Fruit fly (Drosophila melanogaster) whole organism, embryonic: ENCODE results near the gene CG11596.

Experiments used
- Abd-B ChIP-seq: fragments of 200-800 bp; sonication (Bioruptor generic); optimal IDR thresholded peaks from 2 replicates; lab custom pipeline; 2018; ENCODE audit warnings: missing biosample characterization, mild to moderate bottlenecking, missing genetic modification characterization, moderate library complexity
- Aef1 ChIP-seq: fragments of 200-800 bp; sonication (Bioruptor generic); IDR thresholded peaks from 3 replicates; pipeline ENCODE4 v1.3.6; 2022; ENCODE audit warnings: missing biosample characterization, missing genetic modification characterization
- BtbVII ChIP-seq: fragments of 200-800 bp; sonication (Bioruptor generic); optimal IDR thresholded peaks from 3 replicates; lab custom pipeline; 2017; ENCODE audit warnings: missing biosample characterization, mild to moderate bottlenecking, missing genetic modification characterization
- CG10959 ChIP-seq: fragments of 200-800 bp; sonication (Bioruptor generic); IDR thresholded peaks from 2 replicates; pipeline ENCODE4 v1.3.6; 2022; ENCODE audit warnings: missing biosample characterization, missing genetic modification characterization
- CG11456 ChIP-seq: fragments of 200-800 bp; sonication (Bioruptor generic); IDR thresholded peaks from 3 replicates; pipeline ENCODE4 v1.3.6; 2022; ENCODE audit warnings: missing biosample characterization, missing genetic modification characterization
- CG11560 ChIP-seq: fragments of 200-800 bp; sonication (Bioruptor generic); IDR thresholded peaks from 3 replicates; pipeline ENCODE4 v1.3.6; 2022; ENCODE audit warnings: missing biosample characterization, missing genetic modification characterization
- CG11695 ChIP-seq: fragments of 200-800 bp; sonication (Bioruptor generic); IDR thresholded peaks from 3 replicates; pipeline ENCODE4 v1.3.6; 2022; ENCODE audit warnings: missing biosample characterization, missing genetic modification characterization
- CG12219 ChIP-seq: fragments of 200-800 bp; sonication (Bioruptor generic); optimal IDR thresholded peaks from 3 replicates; lab custom pipeline; 2018; ENCODE audit warnings: missing biosample characterization, mild to moderate bottlenecking, missing genetic modification characterization
- CG14014 ChIP-seq: fragments of 200-800 bp; sonication (Bioruptor generic); IDR thresholded peaks from 2 replicates; pipeline ENCODE4 v1.3.6; 2022; ENCODE audit warnings: missing biosample characterization, missing genetic modification characterization
- CG16813 ChIP-seq: fragments of 200-800 bp; sonication (Bioruptor generic); IDR thresholded peaks from 3 replicates; pipeline ENCODE4 v1.3.6; 2022; ENCODE audit warnings: missing biosample characterization, missing genetic modification characterization; ENCODE audit not compliant: partially characterized antibody
- CG17361 ChIP-seq: fragments of 200-800 bp; sonication (Bioruptor generic); IDR thresholded peaks from 3 replicates; pipeline ENCODE4 v1.3.6; 2022; ENCODE audit warnings: missing biosample characterization, missing genetic modification characterization
- CG1792 ChIP-seq: fragments of 200-800 bp; sonication (Bioruptor generic); optimal IDR thresholded peaks from 2 replicates; lab custom pipeline; 2016; ENCODE audit warnings: missing biosample characterization, missing genetic modification characterization
- CG2202 ChIP-seq: fragments of 200-800 bp; sonication (Bioruptor generic); optimal IDR thresholded peaks from 2 replicates; lab custom pipeline; 2018; ENCODE audit warnings: missing biosample characterization, mild to moderate bottlenecking, missing genetic modification characterization
- CG3065 ChIP-seq: fragments of 200-800 bp; sonication (Bioruptor generic); optimal IDR thresholded peaks from 2 replicates; lab custom pipeline; 2016; ENCODE audit warnings: missing biosample characterization, missing genetic modification characterization
- CG4282 ChIP-seq: fragments of 200-800 bp; sonication (Bioruptor generic); optimal IDR thresholded peaks from 2 replicates; lab custom pipeline; 2016; ENCODE audit warnings: missing biosample characterization, missing genetic modification characterization
- CG4360 ChIP-seq: fragments of 200-800 bp; sonication (Bioruptor generic); IDR thresholded peaks from 2 replicates; pipeline ENCODE4 v1.3.6; 2022; ENCODE audit warnings: missing biosample characterization, missing genetic modification characterization
- CG4707 ChIP-seq: fragments of 200-800 bp; sonication (Bioruptor generic); optimal IDR thresholded peaks from 2 replicates; lab custom pipeline; 2018; ENCODE audit warnings: missing biosample characterization, mild to moderate bottlenecking, missing genetic modification characterization, moderate library complexity
- CG5245 ChIP-seq: fragments of 200-800 bp; sonication (Bioruptor generic); optimal IDR thresholded peaks from 3 replicates; lab custom pipeline; 2016; ENCODE audit warnings: missing biosample characterization, missing genetic modification characterization
- CG6272 ChIP-seq: fragments of 200-800 bp; sonication (Bioruptor generic); IDR thresholded peaks from 2 replicates; pipeline ENCODE4 v1.3.6; 2022; ENCODE audit warnings: missing biosample characterization, missing genetic modification characterization
- CG7271 ChIP-seq: fragments of 200-800 bp; sonication (Bioruptor generic); optimal IDR thresholded peaks from 2 replicates; lab custom pipeline; 2018; ENCODE audit warnings: missing biosample characterization, mild to moderate bottlenecking, missing genetic modification characterization, moderate library complexity
- CG7357 ChIP-seq: fragments of 200-800 bp; sonication (Bioruptor generic); IDR thresholded peaks from 3 replicates; pipeline ENCODE4 v1.3.6; 2022; ENCODE audit warnings: missing biosample characterization, missing genetic modification characterization
- CG7839 ChIP-seq: fragments of 200-800 bp; sonication (Bioruptor generic); optimal IDR thresholded peaks from 3 replicates; lab custom pipeline; 2018; ENCODE audit warnings: missing biosample characterization, mild to moderate bottlenecking, missing genetic modification characterization, moderate library complexity
- CG7963 ChIP-seq: fragments of 200-800 bp; sonication (Bioruptor generic); IDR thresholded peaks from 3 replicates; pipeline ENCODE4 v1.3.6; 2022; ENCODE audit warnings: missing biosample characterization, missing genetic modification characterization; ENCODE audit not compliant: partially characterized antibody
- CG7987 ChIP-seq: fragments of 200-800 bp; sonication (Bioruptor generic); optimal IDR thresholded peaks from 2 replicates; lab custom pipeline; 2018; ENCODE audit warnings: missing biosample characterization, mild to moderate bottlenecking, missing genetic modification characterization, moderate library complexity
- CG9817 ChIP-seq: fragments of 200-800 bp; sonication (Bioruptor generic); optimal IDR thresholded peaks from 2 replicates; lab custom pipeline; 2018; ENCODE audit warnings: missing biosample characterization, mild to moderate bottlenecking, missing genetic modification characterization, moderate library complexity
- Dek ChIP-seq: fragments of 200-800 bp; sonication (Bioruptor generic); optimal IDR thresholded peaks from 3 replicates; lab custom pipeline; 2019; ENCODE audit warnings: missing biosample characterization, mild to moderate bottlenecking, missing genetic modification characterization, moderate library complexity
- HLH3B ChIP-seq: fragments of 200-800 bp; sonication (Bioruptor generic); IDR thresholded peaks from 2 replicates; pipeline ENCODE4 v1.3.6; 2022; ENCODE audit warnings: missing biosample characterization, missing genetic modification characterization
- Lim3 ChIP-seq: fragments of 200-800 bp; sonication (Bioruptor generic); IDR thresholded peaks from 2 replicates; pipeline ENCODE4 v1.3.6; 2022; ENCODE audit warnings: missing biosample characterization, missing genetic modification characterization
- Lpt ChIP-seq: fragments of >200 bp; optimal IDR thresholded peaks from 2 replicates; lab custom pipeline; 2018; ENCODE audit warnings: missing biosample characterization, missing genetic modification characterization
- Mad ChIP-seq: fragments of 200-800 bp; sonication (Bioruptor generic); optimal IDR thresholded peaks from 2 replicates; lab custom pipeline; 2016; ENCODE audit warnings: missing biosample characterization, missing genetic modification characterization
- Mes4 ChIP-seq: fragments of 200-800 bp; sonication (Bioruptor generic); optimal IDR thresholded peaks from 2 replicates; lab custom pipeline; 2016; ENCODE audit warnings: missing biosample characterization, missing genetic modification characterization
- Nf-YB ChIP-seq: fragments of 200-800 bp; sonication (Bioruptor generic); optimal IDR thresholded peaks from 3 replicates; lab custom pipeline; 2019; ENCODE audit warnings: missing biosample characterization, mild to moderate bottlenecking, missing genetic modification characterization, moderate library complexity
- Usf ChIP-seq: fragments of 200-800 bp; sonication (Bioruptor generic); optimal IDR thresholded peaks from 2 replicates; lab custom pipeline; 2017; ENCODE audit warnings: missing genotype, missing biosample characterization, missing genetic modification characterization
- az2 ChIP-seq: fragments of 200-800 bp; sonication (Bioruptor generic); optimal IDR thresholded peaks from 3 replicates; lab custom pipeline; 2016; ENCODE audit warnings: missing biosample characterization, missing genetic modification characterization
- bigmax ChIP-seq: fragments of 200-800 bp; sonication (Bioruptor generic); optimal IDR thresholded peaks from 2 replicates; lab custom pipeline; 2018; ENCODE audit warnings: missing biosample characterization, mild to moderate bottlenecking, missing genetic modification characterization
- cas ChIP-seq: fragments of 200-800 bp; sonication (Bioruptor generic); IDR thresholded peaks from 2 replicates; pipeline ENCODE4 v1.3.6; 2022; ENCODE audit warnings: missing biosample characterization, missing genetic modification characterization
- corto ChIP-seq: fragments of 200-800 bp; sonication (Bioruptor generic); optimal IDR thresholded peaks from 2 replicates; lab custom pipeline; 2016; ENCODE audit warnings: missing biosample characterization, mild to moderate bottlenecking, missing genetic modification characterization, moderate library complexity
- croc ChIP-seq: fragments of 200-800 bp; sonication (Bioruptor generic); conservative IDR thresholded peaks from 3 replicates; pipeline ENCODE4 v1.3.6; 2022; ENCODE audit warnings: missing biosample characterization, missing genetic modification characterization
- cwo ChIP-seq: fragments of 200-800 bp; sonication (Bioruptor generic); optimal IDR thresholded peaks from 3 replicates; lab custom pipeline; 2017; ENCODE audit warnings: missing biosample characterization, missing genetic modification characterization, mild to moderate bottlenecking, moderate library complexity, missing genetic modification reagents
- danr ChIP-seq: fragments of 200-800 bp; sonication (Bioruptor generic); IDR thresholded peaks from 2 replicates; pipeline ENCODE4 v1.3.6; 2022; ENCODE audit warnings: missing biosample characterization, missing genetic modification characterization
- fu2 ChIP-seq: fragments of 200-800 bp; sonication (Bioruptor generic); optimal IDR thresholded peaks from 2 replicates; lab custom pipeline; 2016; ENCODE audit warnings: missing biosample characterization, missing genetic modification characterization
- hkb ChIP-seq, 2 experiments: fragments of 200-800 bp in 1 of 2; fragments of >200 bp in 1 of 2; sonication (Bioruptor generic) in 1 of 2; IDR thresholded peaks in 1 of 2; optimal IDR thresholded peaks in 1 of 2; 2 replicates each; pipeline versions ENCODE4 v1.3.6 to Lab custom; 2017 to 2022; ENCODE audit warnings: missing biosample characterization in 1 of 2, missing genetic modification characterization in 1 of 2
- insv ChIP-seq, 2 experiments: fragments of 200-800 bp; sonication (Bioruptor generic); optimal IDR thresholded peaks; 3 replicates each; lab custom pipeline; 2016 to 2018; ENCODE audit warnings: missing biosample characterization in 2 of 2, missing genetic modification characterization in 2 of 2
- jumu ChIP-seq: fragments of 200-800 bp; sonication (Bioruptor generic); optimal IDR thresholded peaks from 3 replicates; lab custom pipeline; 2016; ENCODE audit warnings: missing biosample characterization, missing genetic modification characterization
- ken ChIP-seq: fragments of 200-800 bp; sonication (Bioruptor generic); IDR thresholded peaks from 3 replicates; pipeline ENCODE4 v1.3.6; 2022; ENCODE audit warnings: missing biosample characterization, missing genetic modification characterization
- mld ChIP-seq: fragments of 200-800 bp; sonication (Bioruptor generic); IDR thresholded peaks from 3 replicates; pipeline ENCODE4 v1.3.6; 2022; ENCODE audit warnings: missing biosample characterization, missing genetic modification characterization; ENCODE audit not compliant: partially characterized antibody
- ranshi ChIP-seq: fragments of 200-800 bp; sonication (Bioruptor generic); IDR thresholded peaks from 2 replicates; pipeline ENCODE4 v1.3.6; 2022; ENCODE audit warnings: missing biosample characterization, missing genetic modification characterization
- repo ChIP-seq: fragments of 200-800 bp; sonication (Bioruptor generic); optimal IDR thresholded peaks from 2 replicates; lab custom pipeline; 2016; ENCODE audit warnings: missing biosample characterization, missing genetic modification characterization
- sens-2 ChIP-seq: fragments of 200-800 bp; sonication (Bioruptor generic); IDR thresholded peaks from 2 replicates; pipeline ENCODE4 v1.3.6; 2022; ENCODE audit warnings: missing biosample characterization, missing genetic modification characterization
- tll ChIP-seq, 2 experiments: fragments of 200-800 bp in 1 of 2; fragments of >200 bp in 1 of 2; sonication (Bioruptor generic) in 1 of 2; optimal IDR thresholded peaks; 2 replicates each; lab custom pipeline; 2017 to 2019; ENCODE audit warnings: missing biosample characterization in 2 of 2, missing genetic modification characterization in 2 of 2, mild to moderate bottlenecking in 1 of 2, moderate library complexity in 1 of 2
- usp ChIP-seq: fragments of >200 bp; optimal IDR thresholded peaks from 2 replicates; lab custom pipeline; 2017; ENCODE audit warnings: missing biosample characterization, missing genetic modification characterization

CG11596 gene

DNA sequence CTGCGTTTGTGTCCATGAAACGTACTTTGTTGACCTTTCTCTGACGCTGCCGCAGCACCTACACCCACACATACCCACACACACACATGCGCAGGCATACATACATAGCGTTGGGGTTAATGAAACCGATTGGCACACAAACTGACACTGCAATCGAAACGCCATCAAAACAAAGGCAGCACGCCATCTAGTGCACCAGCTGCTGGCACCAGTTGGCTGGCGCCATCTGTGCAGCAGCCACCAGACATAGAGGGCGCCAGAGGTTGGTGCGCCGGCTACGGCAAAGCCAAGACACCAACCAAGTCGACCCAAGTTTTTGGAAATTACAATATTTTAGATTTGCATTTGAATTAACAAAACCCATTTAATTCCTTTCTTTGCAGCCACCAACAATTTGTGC is 25.4 kb downstream of the CG11596 start (continued):
- TF ChIP-seq CG7271 (tag; lab: Kevin White, UChicago) (no peak), CG4282 (GFP tag; lab: Kevin White, UChicago) (peak; percentile 70), Lpt (no peak), usp (GFP tag; lab: Kevin White, UChicago) (no peak), CG4707 (GFP tag; lab: Kevin White, UChicago) (no peak), ken (GFP tag; lab: Robert Waterston, UW) (peak; percentile 86), danr (GFP tag; lab: Robert Waterston, UW) (peak; percentile 62; the same call in 1 of the 2 replicates), corto (no peak), jumu (GFP tag; lab: Kevin White, UChicago) (peak; percentile 86), Aef1 (GFP tag; lab: Robert Waterston, UW) (peak; percentile 71), CG7357 (GFP tag; lab: Robert Waterston, UW) (0 out of 3 replicates have a peak, but pooled peaks have one; percentile 11), mld (GFP tag; lab: Robert Waterston, UW) (no peak), fu2 (peak; percentile 40), CG17361 (peak; percentile 55; the same call in 1 of the 3 replicates), CG11456 (GFP tag; lab: Robert Waterston, UW) (peak; percentile 98), CG11560 (tag; lab: Robert Waterston, UW) (peak; percentile 84), Lim3 (GFP tag; lab: Robert Waterston, UW) (no peak), hkb (optimal IDR thresholded peaks at IDR 0.05; lab: Kevin White, UChicago) (peak; percentile 97), hkb (GFP tag; IDR thresholded peaks at IDR 0.05; lab: Robert Waterston, UW) (no peak), CG1792 (GFP tag; lab: Kevin White, UChicago) (peak; percentile 56), CG7839 (tag; lab: Kevin White, UChicago) (peak; percentile 49), Abd-B (GFP tag; lab: Kevin White, UChicago) (no peak), CG5245 (peak; percentile 68), cwo (GFP tag; lab: Kevin White, UChicago) (no peak), insv (GFP tag; optimal IDR thresholded peaks at IDR 0.05; lab: Kevin White, UChicago) (peak in 1 of 2 experiments; percentile 56), tll (GFP tag; optimal IDR thresholded peaks at IDR 0.05; lab: Kevin White, UChicago) (no peak), CG4360 (GFP tag; lab: Robert Waterston, UW) (no peak), croc (GFP tag; lab: Robert Waterston, UW) (peak; percentile 67; the same call in 2 of the 3 replicates), cas (no peak), sens-2 (no peak), CG2202 (tag; lab: Kevin White, UChicago) (no peak), az2 (peak; percentile 53), CG3065 (GFP tag; lab: Kevin White, UChicago) (peak; percentile 15), CG7963 (GFP tag; lab: Robert Waterston, UW) (no peak), CG9817 (tag; lab: Kevin White, UChicago) (peak; percentile 65), CG10959 (GFP tag; lab: Robert Waterston, UW) (peak; percentile 83), HLH3B (GFP tag; lab: Robert Waterston, UW) (peak; percentile 72; the same call in 1 of the 2 replicates), CG16813 (GFP tag; lab: Robert Waterston, UW) (peak; percentile 32; the same call in 1 of the 3 replicates), CG6272 (GFP tag; lab: Robert Waterston, UW) (peak; percentile 73), bigmax (no peak), Nf-YB (GFP tag; lab: Kevin White, UChicago) (no peak), CG7987 (GFP tag; lab: Kevin White, UChicago) (peak; percentile 68), repo (peak; percentile 43), Dek (peak; percentile 32), ranshi (GFP tag; lab: Robert Waterston, UW) (peak; percentile 78), Usf (GFP tag; lab: Kevin White, UChicago) (peak; percentile 38), BtbVII (no peak), CG11695 (no peak), CG12219 (GFP tag; lab: Kevin White, UChicago) (no peak), CG14014 (GFP tag; lab: Robert Waterston, UW) (peak; percentile 61; the same call in 1 of the 2 replicates), Mes4 (GFP tag; lab: Kevin White, UChicago) (peak; percentile 32), Mad (peak; percentile 49)
